Fruit fly (Drosophila melanogaster) whole organism, embryonic: ENCODE results near the gene CG42445.

ENCODE experiments used
- ATbp ChIP-seq: fragments of 200-800 bp; sonication (Bioruptor generic); optimal IDR thresholded peaks from 2 replicates; lab custom pipeline; 2017; ENCODE audit warnings: missing biosample characterization, mild to moderate bottlenecking, missing genetic modification characterization, missing genetic modification reagents
- Bgb ChIP-seq: fragments of 200-800 bp; sonication (Bioruptor generic); IDR thresholded peaks from 2 replicates; pipeline ENCODE4 v1.3.6; 2022; ENCODE audit warnings: missing biosample characterization, missing genetic modification characterization; ENCODE audit not compliant: partially characterized antibody
- CG10274 ChIP-seq: fragments of 200-800 bp; sonication (Bioruptor generic); optimal IDR thresholded peaks from 3 replicates; lab custom pipeline; 2017; ENCODE audit warnings: missing biosample characterization, mild to moderate bottlenecking, missing genetic modification characterization
- CG10366 ChIP-seq: fragments of 200-800 bp; sonication (Bioruptor generic); IDR thresholded peaks from 2 replicates; pipeline ENCODE4 v1.3.6; 2022; ENCODE audit warnings: missing biosample characterization, missing genetic modification characterization
- CG11723 ChIP-seq: fragments of 200-800 bp; sonication (Bioruptor generic); optimal IDR thresholded peaks from 2 replicates; lab custom pipeline; 2017; ENCODE audit warnings: missing biosample characterization, mild to moderate bottlenecking, missing genetic modification characterization
- CG13287 ChIP-seq: fragments of 200-800 bp; sonication (Bioruptor generic); IDR thresholded peaks from 2 replicates; pipeline ENCODE4 v1.3.6; 2022; ENCODE audit warnings: missing biosample characterization, missing genetic modification characterization; ENCODE audit not compliant: partially characterized antibody
- CG13775 ChIP-seq: fragments of 200-800 bp; sonication (Bioruptor generic); optimal IDR thresholded peaks from 3 replicates; lab custom pipeline; 2017; ENCODE audit warnings: missing biosample characterization, mild to moderate bottlenecking, missing genetic modification characterization
- CG13894 ChIP-seq: fragments of 200-800 bp; sonication (Bioruptor generic); optimal IDR thresholded peaks from 3 replicates; lab custom pipeline; 2018; ENCODE audit warnings: missing biosample characterization, mild to moderate bottlenecking, missing genetic modification characterization, moderate library complexity
- CG14860 ChIP-seq: fragments of 200-800 bp; sonication (Bioruptor generic); IDR thresholded peaks from 3 replicates; pipeline ENCODE4 v1.3.6; 2022; ENCODE audit warnings: missing biosample characterization, missing genetic modification characterization; ENCODE audit not compliant: partially characterized antibody
- CG18619 ChIP-seq: fragments of 200-800 bp; sonication (Bioruptor generic); optimal IDR thresholded peaks from 3 replicates; lab custom pipeline; 2017; ENCODE audit warnings: missing biosample characterization, mild to moderate bottlenecking, missing genetic modification characterization
- CG2116 ChIP-seq: fragments of 200-800 bp; sonication (Bioruptor generic); optimal IDR thresholded peaks from 3 replicates; lab custom pipeline; 2018; ENCODE audit warnings: missing biosample characterization, mild to moderate bottlenecking, missing genetic modification characterization
- CG2129 ChIP-seq: fragments of 200-800 bp; sonication (Bioruptor generic); IDR thresholded peaks from 2 replicates; pipeline ENCODE4 v1.3.6; 2022; ENCODE audit warnings: missing biosample characterization, missing genetic modification characterization; ENCODE audit not compliant: partially characterized antibody
- CG3163 ChIP-seq: fragments of 200-800 bp; sonication (Bioruptor generic); optimal IDR thresholded peaks from 3 replicates; lab custom pipeline; 2016; ENCODE audit warnings: missing biosample characterization, missing genetic modification characterization
- CG32767 ChIP-seq: fragments of 200-800 bp; sonication (Bioruptor generic); IDR thresholded peaks from 2 replicates; pipeline ENCODE4 v1.3.6; 2022; ENCODE audit warnings: missing biosample characterization, missing genetic modification characterization
- CG34224 ChIP-seq: fragments of 200-800 bp; sonication (Bioruptor generic); IDR thresholded peaks from 3 replicates; pipeline ENCODE4 v1.3.6; 2022; ENCODE audit warnings: missing biosample characterization, missing genetic modification characterization; ENCODE audit not compliant: partially characterized antibody
- CG4707 ChIP-seq: fragments of 200-800 bp; sonication (Bioruptor generic); optimal IDR thresholded peaks from 2 replicates; lab custom pipeline; 2018; ENCODE audit warnings: missing biosample characterization, mild to moderate bottlenecking, missing genetic modification characterization, moderate library complexity
- CG8089 ChIP-seq: fragments of 200-800 bp; sonication (Bioruptor generic); optimal IDR thresholded peaks from 3 replicates; lab custom pipeline; 2016; ENCODE audit warnings: missing biosample characterization, missing genetic modification characterization
- CG8290 ChIP-seq, 3 experiments: fragments of 200-800 bp; sonication (Bioruptor generic); optimal IDR thresholded peaks; 2 replicates each; lab custom pipeline; 2016 to 2019; ENCODE audit warnings: missing biosample characterization in 3 of 3, missing genetic modification characterization in 3 of 3, mild to moderate bottlenecking in 2 of 3, moderate library complexity in 1 of 3
- CG9609 ChIP-seq: fragments of 200-800 bp; sonication (Bioruptor generic); optimal IDR thresholded peaks from 3 replicates; lab custom pipeline; 2016; ENCODE audit warnings: missing biosample characterization, missing genetic modification characterization
- CTCF ChIP-seq: fragments of 200-800 bp; sonication (Bioruptor generic); optimal IDR thresholded peaks from 2 replicates; lab custom pipeline; 2017; ENCODE audit warnings: missing biosample characterization, mild to moderate bottlenecking, missing genetic modification characterization, moderate library complexity
- CoRest ChIP-seq: fragments of 200-800 bp; sonication (Bioruptor generic); optimal IDR thresholded peaks from 3 replicates; lab custom pipeline; 2018; ENCODE audit warnings: missing biosample characterization, mild to moderate bottlenecking, missing genetic modification characterization, moderate library complexity
- Dek ChIP-seq: fragments of 200-800 bp; sonication (Bioruptor generic); optimal IDR thresholded peaks from 3 replicates; lab custom pipeline; 2019; ENCODE audit warnings: missing biosample characterization, mild to moderate bottlenecking, missing genetic modification characterization, moderate library complexity
- Dref ChIP-seq: fragments of 200-800 bp; sonication (Bioruptor generic); IDR thresholded peaks from 2 replicates; pipeline ENCODE4 v1.3.6; 2022; ENCODE audit warnings: missing biosample characterization, missing genetic modification characterization
- Eip74EF ChIP-seq, 2 experiments: fragments of 200-800 bp in 1 of 2; fragments of >200 bp in 1 of 2; sonication (Bioruptor generic) in 1 of 2; optimal IDR thresholded peaks; 2 replicates each; lab custom pipeline; 2017 to 2019; ENCODE audit warnings: missing biosample characterization in 2 of 2, missing genetic modification characterization in 2 of 2, mild to moderate bottlenecking in 1 of 2, moderate library complexity in 1 of 2
- Gsc ChIP-seq: fragments of 200-800 bp; sonication (Bioruptor generic); IDR thresholded peaks from 2 replicates; pipeline ENCODE4 v1.3.6; 2022; ENCODE audit warnings: missing biosample characterization, missing genetic modification characterization
- Hmx ChIP-seq: fragments of 200-800 bp; sonication (Bioruptor generic); optimal IDR thresholded peaks from 2 replicates; lab custom pipeline; 2016; ENCODE audit warnings: missing biosample characterization, missing genetic modification characterization
- Hsf ChIP-seq: fragments of 200-800 bp; sonication (Bioruptor generic); optimal IDR thresholded peaks from 3 replicates; lab custom pipeline; 2016; ENCODE audit warnings: missing biosample characterization, missing genetic modification characterization
- Lpt ChIP-seq: fragments of >200 bp; optimal IDR thresholded peaks from 2 replicates; lab custom pipeline; 2018; ENCODE audit warnings: missing biosample characterization, missing genetic modification characterization
- Optix ChIP-seq: fragments of 200-800 bp; sonication (Bioruptor generic); IDR thresholded peaks from 3 replicates; pipeline ENCODE4 v1.3.6; 2022; ENCODE audit warnings: missing biosample characterization, missing genetic modification characterization
- TFAM ChIP-seq: fragments of 200-800 bp; sonication (Bioruptor generic); optimal IDR thresholded peaks from 2 replicates; lab custom pipeline; 2017; ENCODE audit warnings: missing biosample characterization, missing genetic modification characterization, inconsistent platforms
- ase ChIP-seq: fragments of 200-800 bp; sonication (Bioruptor generic); IDR thresholded peaks from 3 replicates; pipeline ENCODE4 v1.3.6; 2022; ENCODE audit warnings: missing biosample characterization, missing genetic modification characterization
- ash1 ChIP-seq: fragments of 200-800 bp; sonication (Bioruptor generic); optimal IDR thresholded peaks from 2 replicates; lab custom pipeline; 2018; ENCODE audit warnings: missing biosample characterization, mild to moderate bottlenecking, missing genetic modification characterization
- btn ChIP-seq: fragments of 200-800 bp; sonication (Bioruptor generic); optimal IDR thresholded peaks from 2 replicates; lab custom pipeline; 2016; ENCODE audit warnings: missing biosample characterization, missing genetic modification characterization
- ci ChIP-seq: fragments of 200-800 bp; sonication (Bioruptor generic); IDR thresholded peaks from 3 replicates; pipeline ENCODE4 v1.3.6; 2022; ENCODE audit warnings: missing biosample characterization, missing genetic modification characterization
- dpn ChIP-seq, 2 experiments: fragments of 200-800 bp; sonication (Bioruptor generic); optimal IDR thresholded peaks; 3 replicates each; lab custom pipeline; 2016; ENCODE audit warnings: missing biosample characterization in 2 of 2, missing genetic modification characterization in 2 of 2
- ems ChIP-seq: fragments of 200-800 bp; sonication (Bioruptor generic); optimal IDR thresholded peaks from 3 replicates; lab custom pipeline; 2016; ENCODE audit warnings: missing biosample characterization, missing genetic modification characterization
- fd3F ChIP-seq: fragments of 200-800 bp; sonication (Bioruptor generic); optimal IDR thresholded peaks from 2 replicates; lab custom pipeline; 2018; ENCODE audit warnings: missing biosample characterization, mild to moderate bottlenecking, missing genetic modification characterization, moderate library complexity
- gce ChIP-seq: fragments of 200-800 bp; sonication (Bioruptor generic); IDR thresholded peaks from 3 replicates; pipeline ENCODE4 v1.3.6; 2022; ENCODE audit warnings: missing biosample characterization, missing genetic modification characterization
- grn ChIP-seq: fragments of 200-800 bp; sonication (Bioruptor generic); optimal IDR thresholded peaks from 3 replicates; lab custom pipeline; 2017; ENCODE audit warnings: missing biosample characterization, missing genetic modification characterization
- ham ChIP-seq: fragments of 200-800 bp; sonication (Bioruptor generic); IDR thresholded peaks from 2 replicates; pipeline ENCODE4 v1.3.6; 2022; ENCODE audit warnings: missing biosample characterization, missing genetic modification characterization
- hkb ChIP-seq, 2 experiments: fragments of 200-800 bp in 1 of 2; fragments of >200 bp in 1 of 2; sonication (Bioruptor generic) in 1 of 2; IDR thresholded peaks in 1 of 2; optimal IDR thresholded peaks in 1 of 2; 2 replicates each; pipeline versions ENCODE4 v1.3.6 to Lab custom; 2017 to 2022; ENCODE audit warnings: missing biosample characterization in 1 of 2, missing genetic modification characterization in 1 of 2
- kah ChIP-seq: fragments of 200-800 bp; sonication (Bioruptor generic); optimal IDR thresholded peaks from 2 replicates; lab custom pipeline; 2018; ENCODE audit warnings: missing biosample characterization, mild to moderate bottlenecking, missing genetic modification characterization
- lov ChIP-seq, 2 experiments: fragments of 200-800 bp in 1 of 2; fragments of >200 bp in 1 of 2; sonication (Bioruptor generic) in 1 of 2; IDR thresholded peaks in 1 of 2; optimal IDR thresholded peaks in 1 of 2; 2 replicates in 1 of 2; 3 replicates in 1 of 2; pipeline versions ENCODE4 v1.3.6 to Lab custom; 2017 to 2022; ENCODE audit warnings: missing biosample characterization in 1 of 2, missing genetic modification characterization in 1 of 2
- peb ChIP-seq: fragments of 200-800 bp; sonication (Bioruptor generic); IDR thresholded peaks from 2 replicates; pipeline ENCODE4 v1.3.6; 2022; ENCODE audit warnings: missing biosample characterization, missing genetic modification characterization
- pita ChIP-seq: fragments of 200-800 bp; sonication (Bioruptor generic); optimal IDR thresholded peaks from 2 replicates; lab custom pipeline; 2017; ENCODE audit warnings: missing biosample characterization, mild to moderate bottlenecking, missing genetic modification characterization
- repo ChIP-seq: fragments of 200-800 bp; sonication (Bioruptor generic); optimal IDR thresholded peaks from 2 replicates; lab custom pipeline; 2016; ENCODE audit warnings: missing biosample characterization, missing genetic modification characterization
- sob ChIP-seq: fragments of 200-800 bp; sonication (Bioruptor generic); IDR thresholded peaks from 2 replicates; pipeline ENCODE4 v1.3.6; 2022; ENCODE audit warnings: missing biosample characterization, missing genetic modification characterization
- toy ChIP-seq: fragments of 200-800 bp; sonication (Bioruptor generic); IDR thresholded peaks from 2 replicates; pipeline ENCODE4 v1.3.6; 2022; ENCODE audit warnings: missing biosample characterization, missing genetic modification characterization
- ttk ChIP-seq: fragments of 200-800 bp; sonication (Bioruptor generic); IDR thresholded peaks from 2 replicates; pipeline ENCODE4 v2.1.2; 2022; ENCODE audit warnings: missing biosample characterization, missing genetic modification characterization
- wor ChIP-seq: fragments of 200-800 bp; sonication (Bioruptor generic); IDR thresholded peaks from 2 replicates; pipeline ENCODE4 v1.3.6; 2022; ENCODE audit warnings: missing biosample characterization, missing genetic modification characterization
- zf30C ChIP-seq: fragments of 200-800 bp; sonication (Bioruptor generic); optimal IDR thresholded peaks from 3 replicates; lab custom pipeline; 2018; ENCODE audit warnings: missing biosample characterization, mild to moderate bottlenecking, missing genetic modification characterization

CG42445 gene

dm6 chr3L:8151727-8152199 lies 6.9 kb downstream of the CG42445 start, which contains the start of gene CG13676 (continued):
- TF ChIP-seq ham (GFP tag; lab: Robert Waterston, UW) = no peak
- no peak for TF ChIP-seq CoRest (tag; lab: Kevin White, UChicago)
- no peak for TF ChIP-seq ash1 (GFP tag; lab: Kevin White, UChicago)
- no peak for TF ChIP-seq ttk (GFP tag; lab: Robert Waterston, UW)
- peak; percentile 49; the same call in 2 of the 3 replicates for TF ChIP-seq CG34224 (GFP tag; lab: Robert Waterston, UW)
- TF ChIP-seq CG32767 (GFP tag; lab: Robert Waterston, UW) = no peak
- TF ChIP-seq ci (GFP tag; lab: Robert Waterston, UW) = no peak
- TF ChIP-seq CG13287 (GFP tag; lab: Robert Waterston, UW) = peak; percentile 36
- TF ChIP-seq lov (optimal IDR thresholded peaks at IDR 0.05; lab: Kevin White, UChicago) = no peak
- TF ChIP-seq lov (GFP tag; IDR thresholded peaks at IDR 0.05; lab: Robert Waterston, UW) = no peak
- TF ChIP-seq gce (GFP tag; lab: Robert Waterston, UW) = no peak
- no peak for TF ChIP-seq CG14860 (GFP tag; lab: Robert Waterston, UW)
- no peak for TF ChIP-seq toy (GFP tag; lab: Robert Waterston, UW)
- no peak for TF ChIP-seq CG10274
- no peak for TF ChIP-seq repo (GFP tag; lab: Kevin White, UChicago)
- TF ChIP-seq CG13775 (GFP tag; lab: Kevin White, UChicago) = no peak
- no peak for TF ChIP-seq Eip74EF (GFP tag; optimal IDR thresholded peaks at IDR 0.05; lab: Kevin White, UChicago)
- TF ChIP-seq Hmx = no peak
- TF ChIP-seq zf30C (GFP tag; lab: Kevin White, UChicago) = no peak
- TF ChIP-seq kah (GFP tag; lab: Kevin White, UChicago) = no peak
- no peak for TF ChIP-seq CG18619 (GFP tag; lab: Kevin White, UChicago)
- no peak for TF ChIP-seq ems
- TF ChIP-seq Lpt (GFP tag; lab: Kevin White, UChicago) = no peak
- no peak for TF ChIP-seq CG10366 (GFP tag; lab: Robert Waterston, UW)
- TF ChIP-seq CG8089 (GFP tag; lab: Kevin White, UChicago) = no peak
- TF ChIP-seq CG8290 (GFP tag; optimal IDR thresholded peaks at IDR 0.05; lab: Kevin White, UChicago) = no peak
- no peak for TF ChIP-seq CG8290 (tag; optimal IDR thresholded peaks at IDR 0.05; lab: Kevin White, UChicago)
- TF ChIP-seq Bgb (GFP tag; lab: Robert Waterston, UW) = no peak
- no peak for TF ChIP-seq grn (GFP tag; lab: Kevin White, UChicago)
- TF ChIP-seq peb = no peak
- no peak for TF ChIP-seq CG4707
- TF ChIP-seq ase (GFP tag; lab: Robert Waterston, UW) = no peak
- no peak for TF ChIP-seq CG2129 (GFP tag; lab: Robert Waterston, UW)
- TF ChIP-seq fd3F (GFP tag; lab: Kevin White, UChicago) = no peak
- no peak for TF ChIP-seq CTCF (GFP tag; lab: Kevin White, UChicago)
- no peak for TF ChIP-seq CG2116 (GFP tag; lab: Kevin White, UChicago)
- no peak for TF ChIP-seq btn
- TF ChIP-seq Dek = no peak
- TF ChIP-seq pita = no peak
- TF ChIP-seq TFAM = no peak
- TF ChIP-seq CG13894 (tag; lab: Kevin White, UChicago) = no peak
- TF ChIP-seq CG11723 = no peak
- no peak for TF ChIP-seq Hsf
- TF ChIP-seq Optix (GFP tag; lab: Robert Waterston, UW) = no peak
- no peak for TF ChIP-seq CG3163 (GFP tag; lab: Kevin White, UChicago)
- TF ChIP-seq Gsc (GFP tag; lab: Robert Waterston, UW) = no peak
- TF ChIP-seq wor = no peak
- TF ChIP-seq sob (GFP tag; lab: Robert Waterston, UW) = no peak
- no peak for TF ChIP-seq hkb (optimal IDR thresholded peaks at IDR 0.05; lab: Kevin White, UChicago)
- TF ChIP-seq hkb (GFP tag; IDR thresholded peaks at IDR 0.05; lab: Robert Waterston, UW) = no peak
- TF ChIP-seq CG9609 (GFP tag; lab: Kevin White, UChicago) = no peak
- no peak for TF ChIP-seq dpn (GFP tag; optimal IDR thresholded peaks at IDR 0.05; lab: Kevin White, UChicago)
- TF ChIP-seq Dref (GFP tag; lab: Robert Waterston, UW) = no peak
- TF ChIP-seq ATbp (GFP tag; lab: Kevin White, UChicago) = peak; percentile 13
